Worm (Caenorhabditis elegans) whole organism, L1 larva: ENCODE data around the gene mpdu-1.
"Not testable (repeated sequence)": the region's sequence is repeated elsewhere in the genome, so short reads cannot be mapped to it uniquely, and the experiment has no call there.

Experiments
- C04F5.9 ChIP-seq: sonication (generic microtip); optimal IDR thresholded peaks from 2 replicates; lab custom pipeline; 2016; ENCODE audit warnings: missing genetic modification characterization, missing compliant biosample characterization
- aly-2 ChIP-seq: fragments of 150-350 bp; optimal IDR thresholded peaks from 2 replicates; lab custom pipeline; 2014; ENCODE audit warnings: missing biosample characterization, missing genetic modification characterization
- blmp-1 ChIP-seq: fragments of 150-350 bp; optimal IDR thresholded peaks from 2 replicates; lab custom pipeline; 2014; ENCODE audit warnings: missing biosample characterization, missing genetic modification characterization
- egl-27 ChIP-seq, 2 experiments: fragments of 150-350 bp in 1 of 2; sonication (generic microtip); optimal IDR thresholded peaks; 3 replicates each; lab custom pipeline; 2017 to 2018; ENCODE audit warnings: missing biosample characterization in 2 of 2, missing genetic modification characterization in 2 of 2, missing genetic modification reagents in 2 of 2
- elt-3 ChIP-seq, 6 experiments: fragments of 150-350 bp in 1 of 6; sonication (generic microtip); optimal IDR thresholded peaks; 2 replicates each; lab custom pipeline; 2017 to 2018; ENCODE audit warnings: missing biosample characterization in 6 of 6, missing genetic modification characterization in 6 of 6, inconsistent platforms in 1 of 6
- mdl-1 ChIP-seq, 2 experiments: fragments of 150-350 bp; optimal IDR thresholded peaks; 2 replicates each; lab custom pipeline; 2014 to 2017; ENCODE audit warnings: missing biosample characterization in 2 of 2, missing genetic modification characterization in 2 of 2, inconsistent platforms in 1 of 2
- pqm-1 ChIP-seq: sonication (generic microtip); optimal IDR thresholded peaks from 3 replicates; lab custom pipeline; 2017; ENCODE audit warnings: missing biosample characterization, missing genetic modification characterization
- unc-86 ChIP-seq: sonication (generic microtip); optimal IDR thresholded peaks from 2 replicates; lab custom pipeline; 2016; ENCODE audit warnings: missing genetic modification characterization, missing compliant biosample characterization

DNA sequence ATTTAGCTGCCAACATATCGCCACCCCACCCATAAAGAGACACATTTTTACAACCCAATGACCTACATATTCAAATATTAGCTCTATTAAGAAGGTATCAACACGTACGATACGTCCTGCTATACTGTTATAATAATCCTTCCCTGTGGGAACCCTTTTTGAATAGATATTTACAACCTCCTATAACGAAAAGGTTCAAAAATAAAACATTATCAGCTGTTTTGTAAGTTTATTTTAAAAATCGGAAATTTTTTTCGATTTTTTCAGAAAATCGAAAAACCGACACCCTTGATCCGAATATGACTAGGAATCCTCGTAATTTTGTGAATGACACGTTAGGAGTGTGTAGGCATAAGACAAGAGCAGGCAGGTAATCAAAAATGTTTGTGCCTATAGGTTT lies 18.0 kb downstream of the mpdu-1 start, which contains the start of gene C08D8.7:
- not testable (repeated sequence) for TF ChIP-seq C04F5.9 (tag; lab: Kevin White, UChicago); blmp-1; mdl-1 (tag; optimal IDR thresholded peaks at IDR 0.05; lab: Kevin White, UChicago); egl-27 (tag; optimal IDR thresholded peaks at IDR 0.05; lab: Kevin White, UChicago); elt-3 (tag; optimal IDR thresholded peaks at IDR 0.05; lab: Kevin White, UChicago); unc-86; aly-2 (tag; lab: Kevin White, UChicago); pqm-1 (tag; lab: Kevin White, UChicago)
